Worm (Caenorhabditis elegans) whole organism, young adult: ENCODE data around the gene col-20.

Source experiments
- F33H1.4 ChIP-seq: fragments of 200-800 bp; sonication (Bioruptor generic); IDR thresholded peaks from 2 replicates; pipeline ENCODE4 v1.3.6; 2022; ENCODE audit warnings: missing genetic modification reagents, missing genetic modification characterization, missing compliant biosample characterization
- F37B4.10 ChIP-seq: fragments of 200-800 bp; sonication (Bioruptor generic); IDR thresholded peaks from 2 replicates; pipeline ENCODE4 v1.3.6; 2022; ENCODE audit warnings: missing genetic modification characterization, missing compliant biosample characterization
- F49E8.2 ChIP-seq: sonication (generic microtip); optimal IDR thresholded peaks from 3 replicates; lab custom pipeline; 2017; ENCODE audit warnings: missing genetic modification characterization, mild to moderate bottlenecking, missing compliant biosample characterization, antibody characterized with exemption, moderate library complexity; ENCODE audit not compliant: insufficient read depth
- F57A8.1 ChIP-seq: fragments of 200-800 bp; sonication (Bioruptor generic); optimal IDR thresholded peaks from 2 replicates; lab custom pipeline; 2018; ENCODE audit warnings: mild to moderate bottlenecking, missing genetic modification characterization, moderate library complexity, missing compliant biosample characterization
- K11D2.4 ChIP-seq: fragments of 200-800 bp; sonication (Bioruptor generic); IDR thresholded peaks from 2 replicates; pipeline ENCODE4 v1.3.6; 2022; ENCODE audit warnings: missing genetic modification reagents, missing genetic modification characterization, missing compliant biosample characterization
- K12H6.12 ChIP-seq: fragments of 200-800 bp; sonication (Bioruptor generic); optimal IDR thresholded peaks from 2 replicates; lab custom pipeline; 2018; ENCODE audit warnings: mild to moderate bottlenecking, missing genetic modification characterization, missing compliant biosample characterization
- T26A5.8 ChIP-seq: sonication (generic microtip); optimal IDR thresholded peaks from 2 replicates; lab custom pipeline; 2016; ENCODE audit warnings: missing genetic modification characterization, missing compliant biosample characterization
- akir-1 ChIP-seq: fragments of 200-800 bp; sonication (Bioruptor generic); optimal IDR thresholded peaks from 2 replicates; lab custom pipeline; 2018; ENCODE audit warnings: mild to moderate bottlenecking, missing genetic modification characterization, moderate library complexity, missing compliant biosample characterization
- ama-1 ChIP-seq, 3 experiments: fragments of 150-350 bp in 1 of 3; sonication (generic microtip) in 2 of 3; optimal IDR thresholded peaks; 2 replicates each; lab custom pipeline; 2014 to 2018; ENCODE audit warnings: missing biosample characterization in 2 of 3, missing genetic modification characterization in 2 of 3, missing genetic modification reagents in 2 of 3
- aptf-3 ChIP-seq: fragments of 200-800 bp; sonication (Bioruptor generic); IDR thresholded peaks from 2 replicates; pipeline ENCODE4 v1.3.6; 2022; ENCODE audit warnings: missing genetic modification characterization, missing compliant biosample characterization
- attf-3 ChIP-seq: fragments of 200-800 bp; sonication (Bioruptor generic); conservative IDR thresholded peaks from 2 replicates; pipeline ENCODE4 v1.3.6; 2022; ENCODE audit warnings: missing genetic modification reagents, missing genetic modification characterization, missing compliant biosample characterization
- attf-6 ChIP-seq: fragments of 200-800 bp; sonication (Bioruptor generic); IDR thresholded peaks from 2 replicates; pipeline ENCODE4 v1.3.6; 2022; ENCODE audit warnings: missing genetic modification reagents, missing genetic modification characterization, missing compliant biosample characterization
- ccch-3 ChIP-seq: fragments of 200-800 bp; sonication (Bioruptor generic); optimal IDR thresholded peaks from 2 replicates; lab custom pipeline; 2018; ENCODE audit warnings: mild to moderate bottlenecking, missing genetic modification characterization, missing compliant biosample characterization
- ceh-27 ChIP-seq: fragments of 200-800 bp; sonication (Bioruptor generic); optimal IDR thresholded peaks from 2 replicates; lab custom pipeline; 2018; ENCODE audit warnings: mild to moderate bottlenecking, missing genetic modification characterization, moderate library complexity, missing compliant biosample characterization
- ceh-40 ChIP-seq: fragments of 200-800 bp; sonication (Bioruptor generic); IDR thresholded peaks from 2 replicates; pipeline ENCODE4 v1.3.6; 2022; ENCODE audit warnings: missing genetic modification characterization, missing compliant biosample characterization
- ceh-91 ChIP-seq: fragments of 200-800 bp; sonication (Bioruptor generic); IDR thresholded peaks from 2 replicates; pipeline ENCODE4 v1.3.6; 2022; ENCODE audit warnings: missing genetic modification reagents, missing genetic modification characterization, missing compliant biosample characterization
- die-1 ChIP-seq: sonication (generic microtip); optimal IDR thresholded peaks from 2 replicates; lab custom pipeline; 2016; ENCODE audit warnings: missing genotype, mild to moderate bottlenecking, missing genetic modification characterization, missing compliant biosample characterization
- dpl-1 ChIP-seq: fragments of 150-350 bp; optimal IDR thresholded peaks from 2 replicates; lab custom pipeline; 2014; ENCODE audit warnings: missing biosample characterization, missing genetic modification reagents, missing genetic modification characterization
- efl-1 ChIP-seq: fragments of 150-350 bp; optimal IDR thresholded peaks from 2 replicates; lab custom pipeline; 2014; ENCODE audit warnings: missing biosample characterization, missing genetic modification reagents, missing genetic modification characterization
- ekl-4 ChIP-seq: fragments of 200-800 bp; sonication (Bioruptor generic); IDR thresholded peaks from 2 replicates; pipeline ENCODE4 v1.3.6; 2022; ENCODE audit warnings: missing genetic modification reagents, missing genetic modification characterization, missing compliant biosample characterization
- gei-17 ChIP-seq: fragments of 200-800 bp; sonication (Bioruptor generic); optimal IDR thresholded peaks from 2 replicates; lab custom pipeline; 2018; ENCODE audit warnings: mild to moderate bottlenecking, missing genetic modification characterization, missing compliant biosample characterization
- hlh-12 ChIP-seq: sonication (generic microtip); optimal IDR thresholded peaks from 2 replicates; lab custom pipeline; 2016; ENCODE audit warnings: missing genetic modification characterization, missing compliant biosample characterization
- hrde-1 ChIP-seq: sonication (generic microtip); optimal IDR thresholded peaks from 2 replicates; lab custom pipeline; 2016; ENCODE audit warnings: missing genetic modification characterization, mild to moderate bottlenecking, missing compliant biosample characterization, moderate library complexity, missing genotype, missing genetic modification reagents, borderline replicate concordance
- lag-1 ChIP-seq: fragments of 200-800 bp; sonication (Bioruptor generic); IDR thresholded peaks from 2 replicates; pipeline ENCODE4 v1.3.6; 2022; ENCODE audit warnings: missing genetic modification reagents, missing genetic modification characterization, missing compliant biosample characterization
- let-607 ChIP-seq, 2 experiments: fragments of 200-800 bp in 1 of 2; sonication (Bioruptor generic) in 1 of 2; sonication (generic microtip) in 1 of 2; optimal IDR thresholded peaks; 2 replicates each; lab custom pipeline; 2016 to 2018; ENCODE audit warnings: mild to moderate bottlenecking in 2 of 2, missing compliant biosample characterization in 2 of 2, missing genetic modification characterization in 2 of 2, moderate library complexity in 2 of 2, missing genotype in 1 of 2
- lin-40 ChIP-seq: sonication (generic microtip); optimal IDR thresholded peaks from 2 replicates; lab custom pipeline; 2016; ENCODE audit warnings: missing genetic modification characterization, mild to moderate bottlenecking, missing compliant biosample characterization, missing genotype, missing genetic modification reagents
- lsl-1 ChIP-seq: fragments of 200-800 bp; sonication (Bioruptor generic); optimal IDR thresholded peaks from 2 replicates; lab custom pipeline; 2018; ENCODE audit warnings: mild to moderate bottlenecking, missing genetic modification characterization, moderate library complexity, missing compliant biosample characterization
- madf-6 ChIP-seq: fragments of 200-800 bp; sonication (Bioruptor generic); IDR thresholded peaks from 2 replicates; pipeline ENCODE4 v1.3.6; 2022; ENCODE audit warnings: missing genetic modification reagents, missing genetic modification characterization, missing compliant biosample characterization
- mes-4 ChIP-seq: sonication (generic microtip); optimal IDR thresholded peaks from 2 replicates; lab custom pipeline; 2016; ENCODE audit warnings: missing genotype, missing genetic modification characterization, missing compliant biosample characterization
- nfyb-1 ChIP-seq: fragments of 200-800 bp; sonication (Bioruptor generic); IDR thresholded peaks from 2 replicates; pipeline ENCODE4 v1.3.6; 2022; ENCODE audit warnings: missing genetic modification reagents, missing genetic modification characterization, missing compliant biosample characterization
- nhr-120 ChIP-seq: fragments of 200-800 bp; sonication (Bioruptor generic); IDR thresholded peaks from 2 replicates; pipeline ENCODE4 v1.3.6; 2022; ENCODE audit warnings: missing genetic modification characterization, missing compliant biosample characterization
- nhr-179 ChIP-seq: sonication (generic microtip); optimal IDR thresholded peaks from 2 replicates; lab custom pipeline; 2016; ENCODE audit warnings: mild to moderate bottlenecking, missing genetic modification characterization, missing compliant biosample characterization
- nhr-27 ChIP-seq: fragments of 200-800 bp; sonication (Bioruptor generic); optimal IDR thresholded peaks from 2 replicates; lab custom pipeline; 2018; ENCODE audit warnings: mild to moderate bottlenecking, missing genetic modification characterization, moderate library complexity, missing compliant biosample characterization
- nhr-80 ChIP-seq: sonication (generic microtip); optimal IDR thresholded peaks from 2 replicates; lab custom pipeline; 2016; ENCODE audit warnings: missing genetic modification characterization, missing compliant biosample characterization
- nhr-90 ChIP-seq: sonication (generic microtip); optimal IDR thresholded peaks from 2 replicates; lab custom pipeline; 2016; ENCODE audit warnings: missing genotype, mild to moderate bottlenecking, missing genetic modification characterization, missing compliant biosample characterization
- pha-4 ChIP-seq: fragments of 150-350 bp; sonication (generic microtip); optimal IDR thresholded peaks from 2 replicates; lab custom pipeline; 2014; ENCODE audit warnings: missing biosample characterization, missing genetic modification reagents, missing genetic modification characterization
- rec-8 ChIP-seq, 2 experiments: sonication (generic microtip); optimal IDR thresholded peaks; 2 replicates each; lab custom pipeline; 2016; ENCODE audit warnings: mild to moderate bottlenecking in 2 of 2, missing genetic modification characterization in 2 of 2, missing genetic modification reagents in 2 of 2, missing genotype in 2 of 2, missing biosample characterization in 1 of 2, missing compliant biosample characterization in 1 of 2, moderate library complexity in 1 of 2
- sdz-38 ChIP-seq: sonication (generic microtip); optimal IDR thresholded peaks from 2 replicates; lab custom pipeline; 2016; ENCODE audit warnings: missing genotype, missing genetic modification characterization, missing compliant biosample characterization
- snpc-4 ChIP-seq, 5 experiments: fragments of 150-350 bp in 1 of 5; sonication (generic microtip) in 4 of 5; optimal IDR thresholded peaks; 2 replicates each; lab custom pipeline; 2014 to 2018; ENCODE audit warnings: missing genetic modification characterization in 5 of 5, missing biosample characterization in 3 of 5, antibody characterized with exemption in 2 of 5, mild to moderate bottlenecking in 2 of 5, missing compliant biosample characterization in 2 of 5, missing genotype in 2 of 5, moderate library complexity in 2 of 5, missing genetic modification reagents in 1 of 5
- tbp1 ChIP-seq: fragments of 200-800 bp; sonication (Bioruptor generic); optimal IDR thresholded peaks from 2 replicates; lab custom pipeline; 2018; ENCODE audit warnings: mild to moderate bottlenecking, missing genetic modification characterization, missing compliant biosample characterization
- unc-130 ChIP-seq: sonication (generic microtip); optimal IDR thresholded peaks from 2 replicates; lab custom pipeline; 2016; ENCODE audit warnings: missing genetic modification reagents, missing genetic modification characterization, missing compliant biosample characterization
- unc-62 ChIP-seq: fragments of 150-350 bp; optimal IDR thresholded peaks from 2 replicates; lab custom pipeline; 2014; ENCODE audit warnings: missing biosample characterization, missing genetic modification reagents, missing genetic modification characterization
- ztf-3 ChIP-seq: fragments of 200-800 bp; sonication (Bioruptor generic); optimal IDR thresholded peaks from 2 replicates; lab custom pipeline; 2018; ENCODE audit warnings: mild to moderate bottlenecking, missing genetic modification characterization, missing compliant biosample characterization

col-20 gene

ce11 chrII:4905883-4906282 lies 35.3 kb upstream of the col-20 start:
- TF ChIP-seq nhr-90 (tag; lab: Kevin White, UChicago), result no peak
- TF ChIP-seq unc-130 (GFP tag; lab: Kevin White, UChicago), result no peak
- no peak for TF ChIP-seq attf-6 (GFP tag; lab: Robert Waterston, UW)
- no peak for TF ChIP-seq die-1
- TF ChIP-seq F57A8.1 (GFP tag; lab: Kevin White, UChicago), result no peak
- TF ChIP-seq ceh-91, result no peak
- TF ChIP-seq ccch-3 (GFP tag; lab: Kevin White, UChicago), result no peak
- no peak for TF ChIP-seq tbp1 (GFP tag; lab: Kevin White, UChicago)

- TF ChIP-seq ama-1 (optimal IDR thresholded peaks at IDR 0.05; lab: Kevin White, UChicago) (no peak), ama-1 (GFP tag; optimal IDR thresholded peaks at IDR 0.05; lab: Kevin White, UChicago) (no peak), lsl-1 (GFP tag; lab: Kevin White, UChicago) (peak; percentile 70), madf-6 (GFP tag; lab: Robert Waterston, UW) (peak; percentile 56), F33H1.4 (GFP tag; lab: Robert Waterston, UW) (peak; percentile 50; the same call in 1 of the 2 replicates)
Observed at ce11 chrII:4905331-4905730, 34.7 kb upstream of the col-20 start.

ce11 chrII:4904778-4905177 lies 34.2 kb upstream of the col-20 start, which contains the start of gene btbd-10:
btbd-10 (plus strand) TSS chrII:4905008.
- TF ChIP-seq nfyb-1 (GFP tag; lab: Robert Waterston, UW) (no peak), unc-62 (GFP tag; lab: Kevin White, UChicago) (peak; percentile 67), pha-4 (tag; lab: Kevin White, UChicago) (peak; percentile 7), let-607 (tag; optimal IDR thresholded peaks at IDR 0.05; lab: Kevin White, UChicago) (no peak), nhr-179 (no peak), mes-4 (tag; lab: Kevin White, UChicago) (no peak)

ce11 chrII:4904277-4904676 lies 33.7 kb upstream of the col-20 start:
- peak; percentile 24 for TF ChIP-seq lin-40 (tag; lab: Kevin White, UChicago)
- TF ChIP-seq ztf-3, result no peak
- TF ChIP-seq rec-8 (tag; optimal IDR thresholded peaks at IDR 0.05; lab: Kevin White, UChicago), result no peak
- peak; percentile 82 for TF ChIP-seq madf-6 (GFP tag; lab: Robert Waterston, UW)
- peak; percentile 7 for TF ChIP-seq K12H6.12 (tag; lab: Kevin White, UChicago)
- no peak for TF ChIP-seq hrde-1
- no peak for TF ChIP-seq aptf-3 (GFP tag; lab: Robert Waterston, UW)
- TF ChIP-seq efl-1 (GFP tag; lab: Kevin White, UChicago), result peak; percentile 69
- no peak for TF ChIP-seq F37B4.10 (GFP tag; lab: Robert Waterston, UW)
- TF ChIP-seq nhr-80, result peak; percentile 15
- no peak for TF ChIP-seq attf-3 (GFP tag; lab: Robert Waterston, UW)
- no peak for TF ChIP-seq ceh-40 (GFP tag; lab: Robert Waterston, UW)
- TF ChIP-seq ekl-4 (GFP tag; lab: Robert Waterston, UW), result peak; percentile 64
- no peak for TF ChIP-seq nhr-120
- TF ChIP-seq nhr-27 (tag; lab: Kevin White, UChicago), result no peak
- no peak for TF ChIP-seq K11D2.4 (GFP tag; lab: Robert Waterston, UW)
- TF ChIP-seq dpl-1 (GFP tag; lab: Kevin White, UChicago), result peak; percentile 31
- TF ChIP-seq F49E8.2 (tag; lab: Kevin White, UChicago), result peak; percentile 44
- no peak for TF ChIP-seq lag-1
- no peak for TF ChIP-seq sdz-38 (tag; lab: Kevin White, UChicago)
- TF ChIP-seq T26A5.8 (tag; lab: Kevin White, UChicago), result no peak
- peak; percentile 32 for TF ChIP-seq ceh-27
- TF ChIP-seq gei-17 (GFP tag; lab: Kevin White, UChicago), result no peak
- TF ChIP-seq snpc-4 (GFP tag; optimal IDR thresholded peaks at IDR 0.05; lab: Kevin White, UChicago), result peak; percentile 47
- peak; percentile 59 to 84 (median 65) for TF ChIP-seq snpc-4 (tag; optimal IDR thresholded peaks at IDR 0.05; lab: Kevin White, UChicago)
- TF ChIP-seq unc-130 (GFP tag; lab: Kevin White, UChicago), result no peak
- no peak for TF ChIP-seq hlh-12 (tag; lab: Kevin White, UChicago)
- no peak for TF ChIP-seq akir-1
